Fruit fly (Drosophila melanogaster) whole organism, adult: ENCODE results near the gene CG14326.

ENCODE experiments used
- CG11617 ChIP-seq: fragments of 200-800 bp; sonication (Bioruptor generic); optimal IDR thresholded peaks from 2 replicates; lab custom pipeline; 2017; ENCODE audit warnings: mild to moderate bottlenecking, missing biosample characterization, missing genetic modification reagents, missing genetic modification characterization
- CG12768 ChIP-seq: fragments of 200-800 bp; sonication (Bioruptor generic); optimal IDR thresholded peaks from 2 replicates; lab custom pipeline; 2017; ENCODE audit warnings: missing biosample characterization, missing genetic modification characterization, mild to moderate bottlenecking, moderate library complexity, missing genetic modification reagents
- CG14711 ChIP-seq: fragments of 200-800 bp; sonication (Bioruptor generic); optimal IDR thresholded peaks from 2 replicates; lab custom pipeline; 2018; ENCODE audit warnings: missing biosample characterization, mild to moderate bottlenecking, missing genetic modification characterization, moderate library complexity
- CG1620 ChIP-seq: fragments of 200-800 bp; sonication (Bioruptor generic); optimal IDR thresholded peaks from 2 replicates; lab custom pipeline; 2016; ENCODE audit warnings: missing biosample characterization, missing genetic modification characterization
- CG33017 ChIP-seq: fragments of 200-800 bp; sonication (Bioruptor generic); optimal IDR thresholded peaks from 2 replicates; lab custom pipeline; 2018; ENCODE audit warnings: missing biosample characterization, mild to moderate bottlenecking, missing genetic modification characterization, moderate library complexity
- CG5204 ChIP-seq: fragments of 200-800 bp; sonication (Bioruptor generic); optimal IDR thresholded peaks from 2 replicates; lab custom pipeline; 2016; ENCODE audit warnings: missing biosample characterization, missing genetic modification characterization
- CG7045 ChIP-seq: fragments of 200-800 bp; sonication (Bioruptor generic); optimal IDR thresholded peaks from 2 replicates; lab custom pipeline; 2017; ENCODE audit warnings: missing biosample characterization, mild to moderate bottlenecking, missing genetic modification characterization
- CG7101 ChIP-seq: fragments of 200-800 bp; sonication (Bioruptor generic); optimal IDR thresholded peaks from 2 replicates; lab custom pipeline; 2018; ENCODE audit warnings: missing biosample characterization, mild to moderate bottlenecking, missing genetic modification characterization, moderate library complexity
- Clk ChIP-seq: fragments of 200-800 bp; sonication (Bioruptor generic); optimal IDR thresholded peaks from 2 replicates; lab custom pipeline; 2017; ENCODE audit warnings: missing biosample characterization, missing genetic modification characterization
- Crg-1 ChIP-seq: fragments of 200-800 bp; sonication (Bioruptor generic); optimal IDR thresholded peaks from 2 replicates; lab custom pipeline; 2016; ENCODE audit warnings: missing biosample characterization, missing genetic modification characterization
- Hr96 ChIP-seq: fragments of 200-800 bp; sonication (Bioruptor generic); optimal IDR thresholded peaks from 2 replicates; lab custom pipeline; 2016; ENCODE audit warnings: missing biosample characterization, missing genetic modification characterization
- Mnt ChIP-seq: fragments of 200-800 bp; sonication (Bioruptor generic); optimal IDR thresholded peaks from 2 replicates; lab custom pipeline; 2016; ENCODE audit warnings: missing biosample characterization, mild to moderate bottlenecking, missing genetic modification characterization
- bab1 ChIP-seq: fragments of 200-800 bp; sonication (Bioruptor generic); optimal IDR thresholded peaks from 3 replicates; lab custom pipeline; 2019; ENCODE audit warnings: missing biosample characterization, mild to moderate bottlenecking, missing genetic modification characterization, moderate library complexity
- cic ChIP-seq: fragments of 200-800 bp; sonication (Bioruptor generic); optimal IDR thresholded peaks from 2 replicates; lab custom pipeline; 2017; ENCODE audit warnings: missing biosample characterization, mild to moderate bottlenecking, missing genetic modification characterization, moderate library complexity
- cnc ChIP-seq, 2 experiments: fragments of >200 bp; optimal IDR thresholded peaks; 2 replicates each; lab custom pipeline; 2017
- kay ChIP-seq: fragments of 200-800 bp; sonication (Bioruptor generic); peaks from one replicate; lab custom pipeline; 2016; ENCODE audit warnings: missing biosample characterization, missing genetic modification characterization, borderline replicate concordance
- ovo ChIP-seq: fragments of 200-800 bp; sonication (Bioruptor generic); optimal IDR thresholded peaks from 2 replicates; lab custom pipeline; 2016; ENCODE audit warnings: missing biosample characterization, missing genetic modification characterization
- pad ChIP-seq: fragments of 200-800 bp; sonication (Bioruptor generic); optimal IDR thresholded peaks from 3 replicates; lab custom pipeline; 2017; ENCODE audit warnings: missing biosample characterization, missing genetic modification characterization, mild to moderate bottlenecking, moderate library complexity, missing genetic modification reagents
- tj ChIP-seq: fragments of 200-800 bp; sonication (Bioruptor generic); optimal IDR thresholded peaks from 3 replicates; lab custom pipeline; 2017; ENCODE audit warnings: missing biosample characterization, mild to moderate bottlenecking, missing genetic modification characterization, moderate library complexity
- toe ChIP-seq: fragments of 200-800 bp; sonication (Bioruptor generic); optimal IDR thresholded peaks from 2 replicates; lab custom pipeline; 2016; ENCODE audit warnings: missing biosample characterization, missing genetic modification characterization

CG14326 gene

DNA sequence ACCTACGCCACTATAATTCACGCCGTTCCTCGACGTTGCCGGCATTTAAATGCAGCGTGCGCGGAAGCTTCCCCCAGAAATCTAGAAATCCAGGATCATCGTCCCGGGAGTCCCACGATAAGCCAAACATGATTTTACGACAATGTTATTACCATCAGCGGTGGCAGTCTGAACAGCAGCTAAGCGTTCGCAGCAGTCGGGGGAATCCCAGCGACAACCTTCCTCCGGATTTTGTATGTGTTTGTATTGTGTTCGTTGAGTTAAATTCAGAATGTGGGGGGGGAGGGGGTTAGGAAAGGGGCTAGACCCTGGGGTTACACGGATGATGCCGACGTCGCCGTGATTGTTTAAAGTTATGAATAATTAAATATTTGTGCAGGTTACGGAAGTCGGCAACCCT lies 25.1 kb downstream of the CG14326 start:
- TF ChIP-seq cic (no peak), CG7101 (tag; lab: Kevin White, UChicago) (no peak), CG7045 (no peak), Hr96 (GFP tag; lab: Kevin White, UChicago) (no peak), tj (GFP tag; lab: Kevin White, UChicago) (no peak), CG11617 (GFP tag; lab: Kevin White, UChicago) (no peak), Mnt (GFP tag; lab: Kevin White, UChicago) (no peak), CG5204 (GFP tag; lab: Kevin White, UChicago) (no peak), pad (GFP tag; lab: Kevin White, UChicago) (no peak), CG33017 (no peak), CG1620 (GFP tag; lab: Kevin White, UChicago) (no peak), ovo (no peak), cnc (optimal IDR thresholded peaks at IDR 0.05; lab: Kevin White, UChicago) (no peak), CG12768 (GFP tag; lab: Kevin White, UChicago) (no peak), bab1 (GFP tag; lab: Kevin White, UChicago) (no peak), kay (GFP tag; lab: Kevin White, UChicago) (no peak), CG14711 (no peak), Clk (GFP tag; lab: Kevin White, UChicago) (no peak), toe (GFP tag; lab: Kevin White, UChicago) (no peak)

dm6 chr3R:17645239-17645638 lies 26.3 kb downstream of the CG14326 start:
- TF ChIP-seq CG14711 (no peak), tj (GFP tag; lab: Kevin White, UChicago) (peak; percentile 50), Clk (GFP tag; lab: Kevin White, UChicago) (no peak), pad (GFP tag; lab: Kevin White, UChicago) (no peak), kay (GFP tag; lab: Kevin White, UChicago) (peak; percentile 82), ovo (no peak), CG7045 (no peak), Hr96 (GFP tag; lab: Kevin White, UChicago) (no peak), CG33017 (no peak), bab1 (GFP tag; lab: Kevin White, UChicago) (peak; percentile 41), cnc (optimal IDR thresholded peaks at IDR 0.05; lab: Kevin White, UChicago) (no peak)

- TF ChIP-seq bab1 (GFP tag; lab: Kevin White, UChicago) (peak; percentile 22), CG12768 (GFP tag; lab: Kevin White, UChicago) (no peak)
Measured at dm6 chr3R:17646102-17647050, 27.5 kb downstream of the CG14326 start.

DNA sequence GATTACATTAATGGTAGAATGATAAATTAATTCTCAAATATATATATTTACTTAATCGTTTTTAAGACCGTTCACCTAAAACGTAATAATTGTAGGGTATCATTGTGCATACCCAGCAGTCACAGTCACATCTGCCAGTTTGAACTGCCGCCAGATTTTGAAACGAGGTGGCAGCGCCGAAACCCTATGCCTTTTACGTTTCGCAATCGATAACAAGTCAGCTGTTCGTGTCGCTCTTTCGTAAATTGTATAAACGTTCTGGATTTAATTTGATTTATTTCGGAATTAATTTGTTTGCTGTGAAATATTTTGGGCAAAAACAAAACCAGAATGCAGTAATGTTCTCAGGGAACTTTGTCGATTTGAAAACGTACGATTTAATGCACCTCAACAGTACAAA lies 28.5 kb downstream of the CG14326 start, which contains the start of gene CG14322:
TSS of gene CG14322 (plus strand) at position 236 of the 400 bp plus-strand sequence.
- TF ChIP-seq toe (GFP tag; lab: Kevin White, UChicago), result peak; percentile 30
- TF ChIP-seq Mnt (GFP tag; lab: Kevin White, UChicago), result no peak
- no peak for TF ChIP-seq CG12768 (GFP tag; lab: Kevin White, UChicago)
- no peak for TF ChIP-seq ovo
- TF ChIP-seq bab1 (GFP tag; lab: Kevin White, UChicago), result peak; percentile 19
- peak; percentile 10 for TF ChIP-seq CG14711
- TF ChIP-seq Clk (GFP tag; lab: Kevin White, UChicago), result no peak
- TF ChIP-seq Crg-1 (GFP tag; lab: Kevin White, UChicago), result no peak

- TF ChIP-seq Clk (GFP tag; lab: Kevin White, UChicago) (no peak), CG33017 (no peak), toe (GFP tag; lab: Kevin White, UChicago) (no peak), CG7045 (no peak), kay (GFP tag; lab: Kevin White, UChicago) (no peak), CG11617 (GFP tag; lab: Kevin White, UChicago) (no peak), cnc (optimal IDR thresholded peaks at IDR 0.05; lab: Kevin White, UChicago) (no peak), tj (GFP tag; lab: Kevin White, UChicago) (no peak), CG1620 (GFP tag; lab: Kevin White, UChicago) (no peak), bab1 (GFP tag; lab: Kevin White, UChicago) (no peak), Crg-1 (GFP tag; lab: Kevin White, UChicago) (no peak), cic (no peak)
Measured at dm6 chr3R:17653879-17654278, 35.0 kb downstream of the CG14326 start.

DNA sequence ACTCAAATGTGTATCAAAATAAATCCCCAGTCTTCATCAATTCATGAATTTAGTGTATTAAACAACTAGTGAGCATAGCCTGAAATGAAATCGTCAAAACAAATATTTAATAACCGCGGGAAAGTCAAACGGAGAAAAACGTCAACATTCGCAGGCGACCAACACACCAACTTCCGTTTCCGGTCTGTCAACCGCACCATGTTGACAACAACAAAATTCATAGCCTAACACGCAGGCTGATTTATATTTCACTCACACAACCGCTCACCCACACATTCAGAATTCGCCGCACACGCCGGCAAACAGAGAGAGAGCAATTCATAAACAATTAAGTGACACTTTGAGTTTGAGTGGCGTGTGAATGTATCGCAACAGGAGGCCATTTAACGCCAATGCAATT lies 36.1 kb downstream of the CG14326 start:
- no peak for TF ChIP-seq CG33017
- no peak for TF ChIP-seq CG11617 (GFP tag; lab: Kevin White, UChicago)
- TF ChIP-seq pad (GFP tag; lab: Kevin White, UChicago), result no peak
- TF ChIP-seq bab1 (GFP tag; lab: Kevin White, UChicago), result no peak
- no peak for TF ChIP-seq Clk (GFP tag; lab: Kevin White, UChicago)
- TF ChIP-seq ovo, result no peak
- no peak for TF ChIP-seq tj (GFP tag; lab: Kevin White, UChicago)
- TF ChIP-seq toe (GFP tag; lab: Kevin White, UChicago), result no peak
- TF ChIP-seq CG12768 (GFP tag; lab: Kevin White, UChicago), result no peak
- no peak for TF ChIP-seq CG1620 (GFP tag; lab: Kevin White, UChicago)
